Fruit fly (Drosophila melanogaster) whole organism, prepupa: Measurements from ENCODE around the gene Cyp4ae1.

Experiments
- Blimp-1 ChIP-seq: fragments of 200-800 bp; sonication (Bioruptor generic); optimal IDR thresholded peaks from 3 replicates; lab custom pipeline; 2017; ENCODE audit warnings: missing biosample characterization, missing genetic modification characterization, mild to moderate bottlenecking, moderate library complexity, missing genetic modification reagents
- CG10669 ChIP-seq: fragments of 200-800 bp; sonication (Bioruptor generic); optimal IDR thresholded peaks from 3 replicates; lab custom pipeline; 2018; ENCODE audit warnings: missing biosample characterization, mild to moderate bottlenecking, missing genetic modification characterization, moderate library complexity
- CG11294 ChIP-seq: fragments of 200-800 bp; sonication (Bioruptor generic); IDR thresholded peaks from 2 replicates; pipeline ENCODE4 v1.3.6; 2022; ENCODE audit warnings: missing biosample characterization, missing genetic modification characterization
- CG15336 ChIP-seq: fragments of 200-800 bp; sonication (Bioruptor generic); IDR thresholded peaks from 2 replicates; pipeline ENCODE4 v1.3.6; 2022; ENCODE audit warnings: missing biosample characterization, missing genetic modification characterization
- CG31627 ChIP-seq: fragments of 200-800 bp; sonication (Bioruptor generic); optimal IDR thresholded peaks from 3 replicates; lab custom pipeline; 2016; ENCODE audit warnings: missing biosample characterization, missing genetic modification characterization
- CG4318 ChIP-seq: fragments of 200-800 bp; sonication (Bioruptor generic); optimal IDR thresholded peaks from 3 replicates; lab custom pipeline; 2017; ENCODE audit warnings: missing biosample characterization, mild to moderate bottlenecking, missing genetic modification characterization
- CG6163 ChIP-seq: fragments of 200-800 bp; sonication (Bioruptor generic); IDR thresholded peaks from 3 replicates; pipeline ENCODE4 v1.3.6; 2022; ENCODE audit warnings: missing biosample characterization, missing genetic modification characterization
- CG8119 ChIP-seq: fragments of 200-800 bp; sonication (Bioruptor generic); IDR thresholded peaks from 3 replicates; pipeline ENCODE4 v1.3.6; 2022; ENCODE audit warnings: missing biosample characterization, missing genetic modification characterization
- Ets21C ChIP-seq: fragments of 200-800 bp; sonication (Bioruptor generic); optimal IDR thresholded peaks from 3 replicates; lab custom pipeline; 2016; ENCODE audit warnings: missing biosample characterization, missing genetic modification characterization
- Ets96B ChIP-seq: fragments of 200-800 bp; optimal IDR thresholded peaks from 2 replicates; lab custom pipeline; 2019; ENCODE audit warnings: missing biosample characterization, mild to moderate bottlenecking, missing genetic modification characterization, moderate library complexity
- Hr4 ChIP-seq: fragments of 200-800 bp; sonication (Bioruptor generic); optimal IDR thresholded peaks from 3 replicates; lab custom pipeline; 2016; ENCODE audit warnings: missing biosample characterization, missing genetic modification characterization
- Met ChIP-seq: fragments of 200-800 bp; sonication (Bioruptor generic); optimal IDR thresholded peaks from 3 replicates; lab custom pipeline; 2016; ENCODE audit warnings: missing biosample characterization, missing genetic modification characterization
- Smox ChIP-seq: fragments of 200-800 bp; sonication (Bioruptor generic); optimal IDR thresholded peaks from 3 replicates; lab custom pipeline; 2016; ENCODE audit warnings: missing biosample characterization, missing genetic modification characterization
- Sox102F ChIP-seq: fragments of 200-800 bp; sonication (Bioruptor generic); optimal IDR thresholded peaks from 2 replicates; lab custom pipeline; 2016; ENCODE audit warnings: missing biosample characterization, mild to moderate bottlenecking, missing genetic modification characterization
- Sox15 ChIP-seq: fragments of 200-800 bp; sonication (Bioruptor generic); optimal IDR thresholded peaks from 3 replicates; lab custom pipeline; 2016; ENCODE audit warnings: missing biosample characterization, missing genetic modification characterization
- dac ChIP-seq: fragments of 200-800 bp; sonication (Bioruptor generic); optimal IDR thresholded peaks from 2 replicates; lab custom pipeline; 2017; ENCODE audit warnings: missing biosample characterization, mild to moderate bottlenecking, missing genetic modification characterization
- pdm3 ChIP-seq: fragments of 200-800 bp; sonication (Bioruptor generic); optimal IDR thresholded peaks from 3 replicates; lab custom pipeline; 2016; ENCODE audit warnings: missing biosample characterization, missing genetic modification characterization
- salr ChIP-seq, 2 experiments: fragments of 200-800 bp; sonication (Bioruptor generic); optimal IDR thresholded peaks; 3 replicates each; lab custom pipeline; 2016 to 2018; ENCODE audit warnings: missing biosample characterization in 2 of 2, missing genetic modification characterization in 2 of 2, mild to moderate bottlenecking in 1 of 2
- ss ChIP-seq, 2 experiments: fragments of 200-800 bp; sonication (Bioruptor generic); optimal IDR thresholded peaks; 2 replicates in 1 of 2; 3 replicates in 1 of 2; lab custom pipeline; 2017 to 2018; ENCODE audit warnings: mild to moderate bottlenecking in 2 of 2, missing biosample characterization in 2 of 2, missing genetic modification characterization in 2 of 2, moderate library complexity in 1 of 2
- svp ChIP-seq: fragments of 200-800 bp; sonication (Bioruptor generic); peaks from one replicate; lab custom pipeline; 2016; ENCODE audit warnings: missing biosample characterization, missing genetic modification characterization
- topi ChIP-seq: fragments of 200-800 bp; sonication (Bioruptor generic); optimal IDR thresholded peaks from 3 replicates; lab custom pipeline; 2016; ENCODE audit warnings: missing biosample characterization, missing genetic modification characterization

The Cyp4ae1 gene

DNA sequence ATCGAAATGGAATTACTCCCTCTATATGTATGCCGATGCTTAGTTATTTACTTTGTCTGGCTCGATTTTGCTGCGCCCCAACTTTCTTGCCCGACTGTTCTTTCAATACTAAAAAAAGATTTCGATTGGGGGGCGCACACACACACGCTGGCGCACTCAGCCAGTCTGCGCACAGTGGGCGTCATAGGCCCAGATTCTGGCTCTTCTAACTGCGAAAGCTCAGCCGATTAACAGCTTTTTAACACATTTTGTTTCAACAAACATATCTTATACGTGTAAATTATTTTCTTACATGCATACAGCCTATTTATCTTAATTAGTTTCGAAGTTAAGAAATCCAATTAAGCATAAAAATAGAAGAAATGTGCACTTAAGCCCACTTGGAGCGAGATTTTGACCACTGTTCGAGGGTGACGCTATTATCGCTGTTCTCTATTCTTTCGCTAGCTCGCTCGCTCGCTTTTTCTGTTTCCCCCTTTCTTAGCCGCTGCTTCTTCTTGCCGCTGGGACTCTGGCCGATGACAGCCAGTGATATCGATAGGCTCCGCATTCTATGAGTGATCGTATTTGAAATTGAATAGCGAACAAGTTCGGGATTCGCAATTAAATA lies 43.5 kb downstream of the Cyp4ae1 start, which contains the start of gene Vinc (continued):
- peak; percentile 90 for TF ChIP-seq Ets96B (tag; lab: Kevin White, UChicago)
- TF ChIP-seq salr (GFP tag; optimal IDR thresholded peaks at IDR 0.05; lab: Kevin White, UChicago) = peak in 1 of 2 experiments; percentile 37
- TF ChIP-seq Met = peak; percentile 92
- peak; percentile 74 for TF ChIP-seq CG31627 (GFP tag; lab: Kevin White, UChicago)
- peak; percentile 89 to 93 for TF ChIP-seq ss (GFP tag; optimal IDR thresholded peaks at IDR 0.05; lab: Kevin White, UChicago)
- peak; percentile 96 for TF ChIP-seq svp (GFP tag; lab: Kevin White, UChicago)
- peak; percentile 90 for TF ChIP-seq topi (GFP tag; lab: Kevin White, UChicago)
- peak; percentile 68 for TF ChIP-seq Ets21C (GFP tag; lab: Kevin White, UChicago)
- peak; percentile 84 for TF ChIP-seq CG6163 (GFP tag; lab: Robert Waterston, UW)
- no peak for TF ChIP-seq Smox (GFP tag; lab: Kevin White, UChicago)
- peak; percentile 93 for TF ChIP-seq CG10669
- peak; percentile 66; the same call in 1 of the 2 replicates for TF ChIP-seq CG11294
- TF ChIP-seq dac (GFP tag; lab: Kevin White, UChicago) = peak; percentile 58
- TF ChIP-seq Sox102F (GFP tag; lab: Kevin White, UChicago) = no peak
- TF ChIP-seq, all 60 proteins: peak for 49

DNA sequence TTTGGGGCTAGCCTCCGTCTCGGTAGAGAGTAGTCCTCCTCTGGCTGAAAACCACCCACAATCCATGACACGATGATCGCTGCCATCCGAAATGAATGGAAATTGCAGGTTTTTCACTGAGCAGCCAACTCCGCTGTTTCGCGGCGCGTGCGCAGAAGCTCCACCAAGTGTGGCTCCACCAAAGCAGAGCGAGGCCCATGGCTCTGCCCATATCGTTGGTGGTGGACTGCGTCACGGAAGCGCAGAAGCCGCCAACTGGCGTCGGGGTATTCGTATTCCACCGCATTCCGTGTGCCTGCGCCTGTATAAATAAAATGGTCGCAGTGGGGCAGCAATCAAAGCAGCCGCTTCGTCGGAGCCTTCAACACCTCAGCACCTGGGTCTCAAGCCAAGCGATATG lies 44.6 kb downstream of the Cyp4ae1 start, which contains the start of gene CG14052:
Gene CG14052 (plus strand): TSS at position 301 of the 400 bp plus-strand sequence.
- TF ChIP-seq CG4318 (no peak), CG10669 (no peak)

DNA sequence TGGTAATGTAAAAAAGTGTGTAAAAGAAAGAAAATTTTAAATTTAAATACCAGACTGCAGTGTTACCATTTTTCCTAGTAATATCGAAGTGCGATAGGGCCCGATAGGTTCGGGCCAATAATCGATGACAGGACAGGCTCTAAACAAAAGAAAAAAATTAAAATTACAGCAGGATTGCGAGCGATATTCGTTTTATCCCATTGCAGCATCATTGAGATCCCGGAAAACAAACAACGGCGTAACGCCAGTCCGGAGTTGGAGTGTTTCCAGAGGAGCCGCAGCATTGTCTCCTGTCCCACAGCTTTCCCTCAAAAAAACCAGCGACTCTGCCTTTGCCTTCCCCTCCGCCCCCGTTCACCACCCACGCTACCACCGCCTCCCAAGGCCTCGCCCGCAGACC lies 46.3 kb downstream of the Cyp4ae1 start, which contains the start of gene pcx:
Gene pcx (plus strand): TSS at position 159 of the 400 bp plus-strand sequence.
- TF ChIP-seq Sox15 (GFP tag; lab: Kevin White, UChicago) (no peak), CG8119 (GFP tag; lab: Robert Waterston, UW) (no peak), Blimp-1 (GFP tag; lab: Kevin White, UChicago) (no peak), CG15336 (0 out of 2 replicates have a peak, but pooled peaks have one; percentile 17), Met (no peak), pdm3 (GFP tag; lab: Kevin White, UChicago) (no peak), svp (GFP tag; lab: Kevin White, UChicago) (no peak), Hr4 (no peak), dac (GFP tag; lab: Kevin White, UChicago) (no peak)
